Worm (Caenorhabditis elegans) whole organism, dauer: ENCODE measurements around the gene daf-2.

Source experiments
- unc-62 ChIP-seq: sonication (generic microtip); optimal IDR thresholded peaks from 2 replicates; lab custom pipeline; 2017; ENCODE audit warnings: missing biosample characterization, missing genetic modification reagents, missing genetic modification characterization

The daf-2 gene

ce11 chrIII:3040735-3041439, at the start of gene daf-2:
Gene daf-2, minus strand, starts transcription at chrIII:3040846.
- no peak for TF ChIP-seq unc-62 (GFP tag; lab: Kevin White, UChicago)

ce11 chrIII:3086471-3086870, 45.8 kb upstream of the daf-2 start, which contains the start of gene sft-1:
Gene sft-1, plus strand, starts transcription at chrIII:3086671.
- no peak for TF ChIP-seq unc-62 (GFP tag; lab: Kevin White, UChicago)

ce11 chrIII:3070026-3070573, 29.5 kb upstream of the daf-2 start, which contains the start of gene H06I04.3:
Gene H06I04.3, plus strand, starts transcription at chrIII:3070523.
- no peak for TF ChIP-seq unc-62 (GFP tag; lab: Kevin White, UChicago)

- TF ChIP-seq unc-62 (GFP tag; lab: Kevin White, UChicago), result no peak
Measured at ce11 chrIII:3069101-3069500, 28.5 kb upstream of the daf-2 start.

- no peak for TF ChIP-seq unc-62 (GFP tag; lab: Kevin White, UChicago)
Measured at ce11 chrIII:3067909-3068455, 27.3 kb upstream of the daf-2 start, which contains the start of gene ubl-1. Gene ubl-1, plus strand, starts transcription at chrIII:3068310.

ce11 chrIII:3066769-3067168, 26.1 kb upstream of the daf-2 start:
- TF ChIP-seq unc-62 (GFP tag; lab: Kevin White, UChicago), result no peak

ce11 chrIII:3065876-3066509, 25.3 kb upstream of the daf-2 start:
- no peak for TF ChIP-seq unc-62 (GFP tag; lab: Kevin White, UChicago)

ce11 chrIII:3064566-3064965, 23.9 kb upstream of the daf-2 start:
- no peak for TF ChIP-seq unc-62 (GFP tag; lab: Kevin White, UChicago)

- no peak for TF ChIP-seq unc-62 (GFP tag; lab: Kevin White, UChicago)
Measured at ce11 chrIII:3063999-3064398, 23.4 kb upstream of the daf-2 start, which contains the start of gene H06I04.6. Gene H06I04.6, minus strand, starts transcription at chrIII:3064343.

ce11 chrIII:3063565-3063964, 22.9 kb upstream of the daf-2 start:
- no peak for TF ChIP-seq unc-62 (GFP tag; lab: Kevin White, UChicago)

ce11 chrIII:3063084-3063483, 22.4 kb upstream of the daf-2 start:
- no peak for TF ChIP-seq unc-62 (GFP tag; lab: Kevin White, UChicago)

ce11 chrIII:3061289-3061688, 20.6 kb upstream of the daf-2 start:
- TF ChIP-seq unc-62 (GFP tag; lab: Kevin White, UChicago), result no peak

- TF ChIP-seq unc-62 (GFP tag; lab: Kevin White, UChicago), result no peak
Measured at ce11 chrIII:3060262-3060661, 19.6 kb upstream of the daf-2 start, which contains the start of gene fipr-29. Gene fipr-29, minus strand, starts transcription at chrIII:3060362.

- no peak for TF ChIP-seq unc-62 (GFP tag; lab: Kevin White, UChicago)
Measured at ce11 chrIII:3055878-3056277, 15.2 kb upstream of the daf-2 start.

- no peak for TF ChIP-seq unc-62 (GFP tag; lab: Kevin White, UChicago)
Measured at ce11 chrIII:3047909-3048308, 7.3 kb upstream of the daf-2 start.

ce11 chrIII:3047040-3047439, 6.4 kb upstream of the daf-2 start, which contains the start of gene cutl-25:
Gene cutl-25, minus strand, starts transcription at chrIII:3047140.
- no peak for TF ChIP-seq unc-62 (GFP tag; lab: Kevin White, UChicago)
